Worm (Caenorhabditis elegans) whole organism, midembryonic: Measurements from ENCODE around the gene algn-9.

ENCODE experiments used
- cog-1 ChIP-seq: sonication (generic microtip); optimal IDR thresholded peaks from 2 replicates; lab custom pipeline; 2016; ENCODE audit warnings: missing genetic modification characterization, missing compliant biosample characterization
- klf-2 ChIP-seq: fragments of 200-800 bp; sonication (Bioruptor generic); conservative IDR thresholded peaks from 2 replicates; pipeline ENCODE4 v1.3.6; 2022; ENCODE audit warnings: missing genetic modification reagents, missing genetic modification characterization, missing compliant biosample characterization
- med-1 ChIP-seq: sonication (generic microtip); optimal IDR thresholded peaks from 2 replicates; lab custom pipeline; 2017; ENCODE audit warnings: missing genetic modification characterization, mild to moderate bottlenecking, missing compliant biosample characterization, antibody characterized with exemption, missing genetic modification reagents; ENCODE audit not compliant: insufficient read depth
- tab-1 ChIP-seq: fragments of 200-800 bp; sonication (Bioruptor generic); IDR thresholded peaks from 2 replicates; pipeline ENCODE4 v1.3.6; 2022; ENCODE audit warnings: missing genetic modification characterization, missing compliant biosample characterization
- ztf-23 ChIP-seq: fragments of 200-800 bp; sonication (Bioruptor generic); IDR thresholded peaks from 2 replicates; pipeline ENCODE4 v1.3.6; 2022; ENCODE audit warnings: missing genetic modification reagents, missing genetic modification characterization, missing compliant biosample characterization

DNA sequence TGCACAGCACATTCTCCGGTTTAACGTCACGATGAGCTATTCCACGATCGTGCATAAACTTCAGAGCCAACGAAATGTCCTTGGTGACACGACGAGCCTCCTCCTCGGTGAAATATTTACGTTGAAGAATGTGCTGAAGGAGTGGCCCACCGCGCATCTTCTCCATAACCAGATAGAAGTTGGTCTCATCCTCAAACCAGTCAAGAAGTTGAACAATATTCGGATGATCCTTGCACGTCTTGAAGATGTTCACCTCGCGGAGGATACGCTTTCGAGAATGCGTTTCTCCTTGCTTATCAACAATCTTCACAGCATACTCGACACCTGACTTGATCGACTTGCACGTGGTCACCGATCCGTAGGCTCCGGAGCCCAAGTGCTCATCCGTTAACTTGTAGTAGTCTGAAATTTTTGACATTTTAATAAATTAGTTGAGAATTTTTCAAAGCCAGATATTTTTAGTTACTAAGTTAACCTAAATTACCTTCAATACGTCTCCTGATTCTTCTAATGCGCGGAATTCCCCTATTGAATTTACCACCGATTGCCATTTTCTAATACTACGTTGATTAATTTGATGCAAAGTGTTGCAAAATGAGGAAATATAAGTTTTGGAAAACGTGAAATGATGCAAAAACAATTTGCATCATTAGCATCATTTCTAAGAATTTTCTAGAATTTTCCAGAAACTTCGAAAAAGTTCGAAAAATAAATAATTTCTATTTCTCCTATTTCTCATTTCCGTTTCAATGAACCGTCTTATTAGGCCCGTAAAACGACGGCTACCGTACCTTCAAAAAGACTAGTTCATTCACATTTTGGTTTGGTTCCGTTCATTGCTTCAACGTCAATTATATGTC lies 38.0 kb upstream of the algn-9 start:
- TF ChIP-seq klf-2 (GFP tag; lab: Robert Waterston, UW) (no peak), med-1 (GFP tag; lab: Kevin White, UChicago) (no peak), cog-1 (tag; lab: Kevin White, UChicago) (no peak), tab-1 (no peak), ztf-23 (no peak)
